Fruit fly (Drosophila melanogaster) whole organism, embryonic: ENCODE results near the gene Cpr67Fb.

Experiments
- CG12071 ChIP-seq: fragments of 200-800 bp; sonication (Bioruptor generic); optimal IDR thresholded peaks from 3 replicates; lab custom pipeline; 2018; ENCODE audit warnings: missing biosample characterization, mild to moderate bottlenecking, missing genetic modification characterization
- CG6791 ChIP-seq: fragments of 200-800 bp; sonication (Bioruptor generic); IDR thresholded peaks from 3 replicates; pipeline ENCODE4 v1.3.6; 2022; ENCODE audit warnings: missing biosample characterization, missing genetic modification characterization; ENCODE audit not compliant: partially characterized antibody
- CG9727 ChIP-seq: fragments of 200-800 bp; sonication (Bioruptor generic); optimal IDR thresholded peaks from 3 replicates; lab custom pipeline; 2017; ENCODE audit warnings: missing biosample characterization, mild to moderate bottlenecking, missing genetic modification characterization
- Neu2 ChIP-seq: fragments of 200-800 bp; sonication (Bioruptor generic); optimal IDR thresholded peaks from 3 replicates; lab custom pipeline; 2016; ENCODE audit warnings: missing biosample characterization, missing genetic modification characterization, borderline replicate concordance
- bbx ChIP-seq: fragments of 200-800 bp; sonication (Bioruptor generic); IDR thresholded peaks from 2 replicates; pipeline ENCODE4 v1.3.6; 2022; ENCODE audit warnings: missing biosample characterization, missing genetic modification characterization; ENCODE audit not compliant: partially characterized antibody
- ken ChIP-seq: fragments of 200-800 bp; sonication (Bioruptor generic); IDR thresholded peaks from 3 replicates; pipeline ENCODE4 v1.3.6; 2022; ENCODE audit warnings: missing biosample characterization, missing genetic modification characterization
- mam ChIP-seq: fragments of 200-800 bp; sonication (Bioruptor generic); optimal IDR thresholded peaks from 3 replicates; lab custom pipeline; 2016; ENCODE audit warnings: missing biosample characterization, missing genetic modification characterization
- sima ChIP-seq: fragments of 200-800 bp; sonication (Bioruptor generic); optimal IDR thresholded peaks from 2 replicates; lab custom pipeline; 2016; ENCODE audit warnings: missing biosample characterization, missing genetic modification characterization
- zen2 ChIP-seq: fragments of 200-800 bp; sonication (Bioruptor generic); IDR thresholded peaks from 3 replicates; pipeline ENCODE4 v1.3.6; 2022; ENCODE audit warnings: missing biosample characterization, missing genetic modification characterization; ENCODE audit not compliant: partially characterized antibody

DNA sequence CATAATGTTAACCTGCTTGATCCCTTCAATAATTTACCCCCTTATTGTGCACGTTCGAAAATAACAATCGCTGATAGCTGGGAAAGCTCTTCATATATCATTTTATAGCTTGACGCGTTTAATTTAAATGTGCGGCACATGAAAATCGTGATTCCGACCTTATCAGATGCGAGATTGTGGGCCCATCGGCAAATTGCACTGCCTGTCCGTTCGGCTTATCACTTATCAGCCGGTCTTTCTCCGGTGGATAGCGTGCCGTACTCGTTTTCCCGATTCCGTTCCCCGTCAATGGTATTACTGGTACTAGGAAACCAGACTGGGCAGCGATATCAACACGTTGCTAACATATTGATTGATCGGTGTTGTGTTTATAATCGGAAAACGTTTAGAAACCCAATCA lies 3.0 kb downstream of the Cpr67Fb start:
- no peak for TF ChIP-seq Neu2 (GFP tag; lab: Kevin White, UChicago)
- TF ChIP-seq CG12071 (GFP tag; lab: Kevin White, UChicago), result no peak
- no peak for TF ChIP-seq bbx (GFP tag; lab: Robert Waterston, UW)
- TF ChIP-seq zen2 (GFP tag; lab: Robert Waterston, UW), result no peak
- TF ChIP-seq CG9727, result no peak
- TF ChIP-seq ken (GFP tag; lab: Robert Waterston, UW), result no peak
- TF ChIP-seq CG6791 (GFP tag; lab: Robert Waterston, UW), result no peak
- TF ChIP-seq mam (GFP tag; lab: Kevin White, UChicago), result no peak
- TF ChIP-seq sima (GFP tag; lab: Kevin White, UChicago), result no peak
